Worm (Caenorhabditis elegans) whole organism, early embryonic: ENCODE results near the gene catp-4.
A peak's percentile ranks its signal among the peaks of the same experiment; 100 is the strongest.

Experiments used
- B0310.2 ChIP-seq: sonication (generic microtip); optimal IDR thresholded peaks from 2 replicates; lab custom pipeline; 2016; ENCODE audit warnings: mild to moderate bottlenecking, missing genetic modification characterization, missing compliant biosample characterization
- aly-1 ChIP-seq: sonication (generic microtip); optimal IDR thresholded peaks from 2 replicates; lab custom pipeline; 2016; ENCODE audit warnings: missing genetic modification characterization, missing compliant biosample characterization
- ama-1 ChIP-seq: fragments of 150-350 bp; optimal IDR thresholded peaks from 2 replicates; lab custom pipeline; 2014
- ets-7 ChIP-seq: sonication (generic microtip); optimal IDR thresholded peaks from 2 replicates; lab custom pipeline; 2016; ENCODE audit warnings: missing genotype, missing genetic modification characterization, missing compliant biosample characterization
- flt-1 ChIP-seq: fragments of 200-800 bp; sonication (Bioruptor generic); IDR thresholded peaks from 2 replicates; pipeline ENCODE4 v1.3.6; 2022; ENCODE audit warnings: missing genetic modification characterization, missing compliant biosample characterization
- hmbx-1 ChIP-seq: sonication (generic microtip); optimal IDR thresholded peaks from 2 replicates; lab custom pipeline; 2016; ENCODE audit warnings: mild to moderate bottlenecking, missing genetic modification characterization, missing compliant biosample characterization
- hmg-4 ChIP-seq: fragments of 200-800 bp; sonication (Bioruptor generic); optimal IDR thresholded peaks from 2 replicates; lab custom pipeline; 2018; ENCODE audit warnings: mild to moderate bottlenecking, missing genetic modification characterization, missing compliant biosample characterization
- hnd-1 ChIP-seq: sonication (generic microtip); optimal IDR thresholded peaks from 2 replicates; lab custom pipeline; 2016; ENCODE audit warnings: missing genetic modification characterization, missing compliant biosample characterization
- pes-1 ChIP-seq: fragments of 200-800 bp; sonication (Bioruptor generic); IDR thresholded peaks from 2 replicates; pipeline ENCODE4 v1.3.6; 2022; ENCODE audit warnings: missing genetic modification reagents, missing genetic modification characterization, missing compliant biosample characterization
- sea-1 ChIP-seq: fragments of 200-800 bp; sonication (Bioruptor generic); conservative IDR thresholded peaks from 2 replicates; pipeline ENCODE4 v1.3.6; 2022; ENCODE audit warnings: missing genetic modification characterization, missing compliant biosample characterization
- tbx-37 ChIP-seq: fragments of 200-800 bp; sonication (Bioruptor generic); conservative IDR thresholded peaks from 2 replicates; pipeline ENCODE4 v1.3.6; 2022; ENCODE audit warnings: missing genetic modification reagents, missing genetic modification characterization, missing compliant biosample characterization
- tra-4 ChIP-seq: sonication (generic microtip); optimal IDR thresholded peaks from 2 replicates; lab custom pipeline; 2017; ENCODE audit warnings: missing genetic modification characterization, missing compliant biosample characterization

ce11 chrII:14569322-14569721 lies 24.1 kb upstream of the catp-4 start:
- TF ChIP-seq hmg-4 (GFP tag; lab: Kevin White, UChicago) (peak; percentile 26), sea-1 (GFP tag; lab: Robert Waterston, UW) (no peak), pes-1 (GFP tag; lab: Robert Waterston, UW) (no peak), ets-7 (tag; lab: Kevin White, UChicago) (no peak), aly-1 (tag; lab: Kevin White, UChicago) (no peak), hmbx-1 (tag; lab: Kevin White, UChicago) (no peak), hnd-1 (tag; lab: Kevin White, UChicago) (no peak), B0310.2 (tag; lab: Kevin White, UChicago) (no peak), tra-4 (tag; lab: Kevin White, UChicago) (no peak), ama-1 (lab: Kevin White, UChicago) (no peak), tbx-37 (GFP tag; lab: Robert Waterston, UW) (no peak), flt-1 (GFP tag; lab: Robert Waterston, UW) (no peak)
